Fruit fly (Drosophila melanogaster) whole organism, embryonic: ENCODE data around the gene CG34253.

Source experiments
- CG10543 ChIP-seq: fragments of 200-800 bp; sonication (Bioruptor generic); optimal IDR thresholded peaks from 3 replicates; lab custom pipeline; 2017; ENCODE audit warnings: missing biosample characterization, mild to moderate bottlenecking, missing genetic modification characterization, moderate library complexity
- CG11695 ChIP-seq: fragments of 200-800 bp; sonication (Bioruptor generic); IDR thresholded peaks from 3 replicates; pipeline ENCODE4 v1.3.6; 2022; ENCODE audit warnings: missing biosample characterization, missing genetic modification characterization
- CG12104 ChIP-seq: fragments of 200-800 bp; sonication (Bioruptor generic); optimal IDR thresholded peaks from 3 replicates; lab custom pipeline; 2016; ENCODE audit warnings: missing biosample characterization, missing genetic modification characterization
- CG12219 ChIP-seq: fragments of 200-800 bp; sonication (Bioruptor generic); optimal IDR thresholded peaks from 3 replicates; lab custom pipeline; 2018; ENCODE audit warnings: missing biosample characterization, mild to moderate bottlenecking, missing genetic modification characterization
- CG17912 ChIP-seq: fragments of 200-800 bp; sonication (Bioruptor generic); optimal IDR thresholded peaks from 2 replicates; lab custom pipeline; 2018; ENCODE audit warnings: missing biosample characterization, mild to moderate bottlenecking, missing genetic modification characterization
- CG1832 ChIP-seq: fragments of 200-800 bp; sonication (Bioruptor generic); optimal IDR thresholded peaks from 2 replicates; lab custom pipeline; 2017; ENCODE audit warnings: missing biosample characterization, mild to moderate bottlenecking, missing genetic modification characterization, inconsistent platforms
- CG18619 ChIP-seq: fragments of 200-800 bp; sonication (Bioruptor generic); optimal IDR thresholded peaks from 3 replicates; lab custom pipeline; 2017; ENCODE audit warnings: missing biosample characterization, mild to moderate bottlenecking, missing genetic modification characterization
- CG2202 ChIP-seq: fragments of 200-800 bp; sonication (Bioruptor generic); optimal IDR thresholded peaks from 2 replicates; lab custom pipeline; 2018; ENCODE audit warnings: missing biosample characterization, mild to moderate bottlenecking, missing genetic modification characterization
- CG30020 ChIP-seq: fragments of 200-800 bp; optimal IDR thresholded peaks from 2 replicates; lab custom pipeline; 2019; ENCODE audit warnings: missing biosample characterization, mild to moderate bottlenecking, missing genetic modification characterization, moderate library complexity
- CG30403 ChIP-seq: fragments of 200-800 bp; sonication (Bioruptor generic); optimal IDR thresholded peaks from 3 replicates; lab custom pipeline; 2016; ENCODE audit warnings: missing biosample characterization, missing genetic modification characterization
- CG3163 ChIP-seq: fragments of 200-800 bp; sonication (Bioruptor generic); optimal IDR thresholded peaks from 3 replicates; lab custom pipeline; 2016; ENCODE audit warnings: missing biosample characterization, missing genetic modification characterization
- CG32767 ChIP-seq: fragments of 200-800 bp; sonication (Bioruptor generic); IDR thresholded peaks from 2 replicates; pipeline ENCODE4 v1.3.6; 2022; ENCODE audit warnings: missing biosample characterization, missing genetic modification characterization
- CG4424 ChIP-seq: fragments of 200-800 bp; sonication (Bioruptor generic); optimal IDR thresholded peaks from 3 replicates; lab custom pipeline; 2016; ENCODE audit warnings: missing biosample characterization, missing genetic modification characterization
- CG4730 ChIP-seq: fragments of 200-800 bp; sonication (Bioruptor generic); IDR thresholded peaks from 2 replicates; pipeline ENCODE4 v1.3.6; 2022; ENCODE audit warnings: missing biosample characterization, missing genetic modification characterization
- CG6683 ChIP-seq: fragments of 200-800 bp; sonication (Bioruptor generic); optimal IDR thresholded peaks from 2 replicates; lab custom pipeline; 2017; ENCODE audit warnings: missing biosample characterization, mild to moderate bottlenecking, missing genetic modification characterization, missing genetic modification reagents
- CG6791 ChIP-seq: fragments of 200-800 bp; sonication (Bioruptor generic); IDR thresholded peaks from 3 replicates; pipeline ENCODE4 v1.3.6; 2022; ENCODE audit warnings: missing biosample characterization, missing genetic modification characterization; ENCODE audit not compliant: partially characterized antibody
- CG8924 ChIP-seq: fragments of 200-800 bp; optimal IDR thresholded peaks from 3 replicates; lab custom pipeline; 2019; ENCODE audit warnings: missing biosample characterization, mild to moderate bottlenecking, missing genetic modification characterization, moderate library complexity
- CG8944 ChIP-seq: fragments of 200-800 bp; sonication (Bioruptor generic); optimal IDR thresholded peaks from 3 replicates; lab custom pipeline; 2016; ENCODE audit warnings: missing biosample characterization, missing genetic modification characterization
- CoRest ChIP-seq: fragments of 200-800 bp; sonication (Bioruptor generic); optimal IDR thresholded peaks from 3 replicates; lab custom pipeline; 2018; ENCODE audit warnings: missing biosample characterization, mild to moderate bottlenecking, missing genetic modification characterization, moderate library complexity
- Fer1 ChIP-seq: fragments of 200-800 bp; sonication (Bioruptor generic); optimal IDR thresholded peaks from 2 replicates; lab custom pipeline; 2017; ENCODE audit warnings: missing biosample characterization, mild to moderate bottlenecking, missing genetic modification characterization
- Gug ChIP-seq: fragments of 200-800 bp; sonication (Bioruptor generic); IDR thresholded peaks from 4 replicates; pipeline ENCODE4 v1.3.6; 2022; ENCODE audit warnings: missing biosample characterization, missing genetic modification characterization
- Hmx ChIP-seq: fragments of 200-800 bp; sonication (Bioruptor generic); optimal IDR thresholded peaks from 2 replicates; lab custom pipeline; 2016; ENCODE audit warnings: missing biosample characterization, missing genetic modification characterization
- Jarid2 ChIP-seq: fragments of 200-800 bp; sonication (Bioruptor generic); optimal IDR thresholded peaks from 3 replicates; lab custom pipeline; 2017; ENCODE audit warnings: mild to moderate bottlenecking, missing biosample characterization, missing genetic modification reagents, missing genetic modification characterization
- Kr ChIP-seq: fragments of 200-800 bp; sonication (Bioruptor generic); optimal IDR thresholded peaks from 2 replicates; lab custom pipeline; 2017; ENCODE audit warnings: missing biosample characterization, mild to moderate bottlenecking, missing genetic modification characterization
- Myb ChIP-seq: fragments of 200-800 bp; sonication (Bioruptor generic); optimal IDR thresholded peaks from 2 replicates; lab custom pipeline; 2016; ENCODE audit warnings: missing biosample characterization, missing genetic modification characterization
- Optix ChIP-seq: fragments of 200-800 bp; sonication (Bioruptor generic); IDR thresholded peaks from 3 replicates; pipeline ENCODE4 v1.3.6; 2022; ENCODE audit warnings: missing biosample characterization, missing genetic modification characterization
- Poxn ChIP-seq: fragments of 200-800 bp; sonication (Bioruptor generic); IDR thresholded peaks from 2 replicates; pipeline ENCODE4 v1.3.6; 2022; ENCODE audit warnings: missing biosample characterization, missing genetic modification characterization
- bcd ChIP-seq: fragments of 200-800 bp; sonication (Bioruptor generic); optimal IDR thresholded peaks from 2 replicates; lab custom pipeline; 2017; ENCODE audit warnings: missing biosample characterization, mild to moderate bottlenecking, missing genetic modification characterization
- br ChIP-seq: fragments of >200 bp; optimal IDR thresholded peaks from 2 replicates; lab custom pipeline; 2017
- chn ChIP-seq: fragments of 200-800 bp; sonication (Bioruptor generic); optimal IDR thresholded peaks from 2 replicates; lab custom pipeline; 2016; ENCODE audit warnings: missing biosample characterization, missing genetic modification characterization
- dan ChIP-seq: fragments of 200-800 bp; sonication (Bioruptor generic); IDR thresholded peaks from 2 replicates; pipeline ENCODE4 v1.3.6; 2022; ENCODE audit warnings: missing biosample characterization, missing genetic modification characterization
- dm ChIP-seq: fragments of 200-800 bp; sonication (Bioruptor generic); optimal IDR thresholded peaks from 3 replicates; lab custom pipeline; 2016; ENCODE audit warnings: missing biosample characterization, missing genetic modification characterization
- dmrt11E ChIP-seq: fragments of 200-800 bp; sonication (Bioruptor generic); optimal IDR thresholded peaks from 3 replicates; lab custom pipeline; 2018; ENCODE audit warnings: missing biosample characterization, mild to moderate bottlenecking, missing genetic modification characterization, moderate library complexity
- grau ChIP-seq: fragments of 200-800 bp; optimal IDR thresholded peaks from 3 replicates; lab custom pipeline; 2019; ENCODE audit warnings: missing biosample characterization, mild to moderate bottlenecking, missing genetic modification characterization, moderate library complexity
- gsb-n ChIP-seq: fragments of 200-800 bp; sonication (Bioruptor generic); optimal IDR thresholded peaks from 3 replicates; lab custom pipeline; 2018; ENCODE audit warnings: missing biosample characterization, mild to moderate bottlenecking, missing genetic modification characterization
- hth ChIP-seq: fragments of >200 bp; optimal IDR thresholded peaks from 2 replicates; lab custom pipeline; 2017; ENCODE audit warnings: inconsistent platforms
- ind ChIP-seq: fragments of 200-800 bp; sonication (Bioruptor generic); optimal IDR thresholded peaks from 3 replicates; lab custom pipeline; 2016; ENCODE audit warnings: missing biosample characterization, missing genetic modification characterization
- klu ChIP-seq: fragments of 200-800 bp; sonication (Bioruptor generic); IDR thresholded peaks from 2 replicates; pipeline ENCODE4 v1.3.6; 2022; ENCODE audit warnings: missing biosample characterization, missing genetic modification characterization
- lmd ChIP-seq: fragments of 200-800 bp; sonication (Bioruptor generic); IDR thresholded peaks from 2 replicates; pipeline ENCODE4 v1.3.6; 2022; ENCODE audit warnings: missing biosample characterization, missing genetic modification characterization
- lola ChIP-seq, 3 experiments: fragments of >200 bp in 2 of 3; fragments of 200-800 bp in 1 of 3; sonication (Bioruptor generic) in 1 of 3; optimal IDR thresholded peaks; 2 replicates each; lab custom pipeline; 2017 to 2019; ENCODE audit warnings: missing biosample characterization in 3 of 3, missing genetic modification characterization in 3 of 3, mild to moderate bottlenecking in 1 of 3, moderate library complexity in 1 of 3
- pfk ChIP-seq: fragments of 200-800 bp; sonication (Bioruptor generic); optimal IDR thresholded peaks from 2 replicates; lab custom pipeline; 2018; ENCODE audit warnings: missing biosample characterization, mild to moderate bottlenecking, missing genetic modification characterization, moderate library complexity
- salm ChIP-seq: fragments of 200-800 bp; sonication (Bioruptor generic); optimal IDR thresholded peaks from 2 replicates; lab custom pipeline; 2018; ENCODE audit warnings: missing biosample characterization, mild to moderate bottlenecking, missing genetic modification characterization
- sens ChIP-seq: fragments of 200-800 bp; sonication (Bioruptor generic); peaks from one replicate; lab custom pipeline; 2016; ENCODE audit warnings: missing biosample characterization, missing genetic modification characterization
- sna ChIP-seq: fragments of 200-800 bp; sonication (Bioruptor generic); IDR thresholded peaks from 2 replicates; pipeline ENCODE4 v1.3.6; 2022; ENCODE audit warnings: missing biosample characterization, missing genetic modification characterization; ENCODE audit not compliant: partially characterized antibody
- sr ChIP-seq: fragments of 200-800 bp; sonication (Bioruptor generic); IDR thresholded peaks from 3 replicates; pipeline ENCODE4 v1.3.6; 2022; ENCODE audit warnings: missing biosample characterization, missing genetic modification characterization
- tio ChIP-seq: fragments of 200-800 bp; sonication (Bioruptor generic); optimal IDR thresholded peaks from 2 replicates; lab custom pipeline; 2017; ENCODE audit warnings: missing biosample characterization, missing genetic modification characterization, inconsistent platforms
- vnd ChIP-seq: fragments of 200-800 bp; sonication (Bioruptor generic); IDR thresholded peaks from 3 replicates; pipeline ENCODE4 v1.3.6; 2022; ENCODE audit warnings: missing biosample characterization, missing genetic modification characterization; ENCODE audit not compliant: partially characterized antibody
- wek ChIP-seq: fragments of 200-800 bp; sonication (Bioruptor generic); optimal IDR thresholded peaks from 3 replicates; lab custom pipeline; 2018; ENCODE audit warnings: missing biosample characterization, mild to moderate bottlenecking, missing genetic modification characterization, moderate library complexity
- zen2 ChIP-seq: fragments of 200-800 bp; sonication (Bioruptor generic); IDR thresholded peaks from 3 replicates; pipeline ENCODE4 v1.3.6; 2022; ENCODE audit warnings: missing biosample characterization, missing genetic modification characterization; ENCODE audit not compliant: partially characterized antibody
- zf30C ChIP-seq: fragments of 200-800 bp; sonication (Bioruptor generic); optimal IDR thresholded peaks from 3 replicates; lab custom pipeline; 2018; ENCODE audit warnings: missing biosample characterization, mild to moderate bottlenecking, missing genetic modification characterization

CG34253 gene

dm6 chr3L:18064632-18065482 lies 22.3 kb downstream of the CG34253 start, which contains the start of gene Eip75B (continued):
- TF ChIP-seq CG17912 (GFP tag; lab: Kevin White, UChicago) (no peak), grau (peak; percentile 84), CG1832 (GFP tag; lab: Kevin White, UChicago) (no peak), CG4424 (peak; percentile 22), Poxn (no peak), gsb-n (peak; percentile 12), zen2 (0 out of 3 replicates have a peak, but pooled peaks have one; percentile 16), CG4730 (no peak), Hmx (GFP tag; lab: Kevin White, UChicago) (no peak), CG12104 (no peak), CG18619 (GFP tag; lab: Kevin White, UChicago) (no peak), chn (GFP tag; lab: Kevin White, UChicago) (no peak), CG10543 (GFP tag; lab: Kevin White, UChicago) (no peak), sna (GFP tag; lab: Robert Waterston, UW) (no peak), sr (GFP tag; lab: Robert Waterston, UW) (no peak), CG6791 (GFP tag; lab: Robert Waterston, UW) (no peak), lmd (GFP tag; lab: Robert Waterston, UW) (no peak), br (lab: Kevin White, UChicago) (no peak), zf30C (GFP tag; lab: Kevin White, UChicago) (peak; percentile 81), CG30020 (tag; lab: Kevin White, UChicago) (no peak), Myb (GFP tag; lab: Kevin White, UChicago) (no peak), dan (GFP tag; lab: Robert Waterston, UW) (no peak), dm (GFP tag; lab: Kevin White, UChicago) (no peak), klu (no peak), CG3163 (GFP tag; lab: Kevin White, UChicago) (peak; percentile 12), salm (tag; lab: Kevin White, UChicago) (no peak), tio (peak; percentile 36), wek (GFP tag; lab: Kevin White, UChicago) (no peak), Jarid2 (GFP tag; lab: Kevin White, UChicago) (no peak), dmrt11E (tag; lab: Kevin White, UChicago) (peak; percentile 52), CG6683 (GFP tag; lab: Kevin White, UChicago) (no peak), Optix (no peak), CG12219 (GFP tag; lab: Kevin White, UChicago) (no peak), Gug (GFP tag; lab: Robert Waterston, UW) (no peak), pfk (GFP tag; lab: Kevin White, UChicago) (no peak), ind (no peak), hth (lab: Kevin White, UChicago) (no peak), lola (GFP tag; optimal IDR thresholded peaks at IDR 0.05; lab: Kevin White, UChicago) (peak in 1 of 3 experiments; percentile 59), Fer1 (GFP tag; lab: Kevin White, UChicago) (no peak), CG30403 (GFP tag; lab: Kevin White, UChicago) (peak; percentile 31), CG2202 (tag; lab: Kevin White, UChicago) (no peak), CoRest (tag; lab: Kevin White, UChicago) (peak; percentile 18), Kr (GFP tag; lab: Kevin White, UChicago) (no peak), CG8944 (GFP tag; lab: Kevin White, UChicago) (no peak), CG11695 (no peak), bcd (GFP tag; lab: Kevin White, UChicago) (no peak), CG32767 (GFP tag; lab: Robert Waterston, UW) (no peak), sens (GFP tag; lab: Kevin White, UChicago) (peak; percentile 76), CG8924 (tag; lab: Kevin White, UChicago) (no peak), vnd (GFP tag; lab: Robert Waterston, UW) (no peak)
